Fruit fly (Drosophila melanogaster) whole organism, larva: ENCODE results near the gene CG4645.

ENCODE experiments used
- noc ChIP-seq: fragments of 200-800 bp; sonication (Bioruptor generic); optimal IDR thresholded peaks from 3 replicates; lab custom pipeline; 2019; ENCODE audit warnings: missing biosample characterization, mild to moderate bottlenecking, missing genetic modification characterization, moderate library complexity

Gene CG4645

DNA sequence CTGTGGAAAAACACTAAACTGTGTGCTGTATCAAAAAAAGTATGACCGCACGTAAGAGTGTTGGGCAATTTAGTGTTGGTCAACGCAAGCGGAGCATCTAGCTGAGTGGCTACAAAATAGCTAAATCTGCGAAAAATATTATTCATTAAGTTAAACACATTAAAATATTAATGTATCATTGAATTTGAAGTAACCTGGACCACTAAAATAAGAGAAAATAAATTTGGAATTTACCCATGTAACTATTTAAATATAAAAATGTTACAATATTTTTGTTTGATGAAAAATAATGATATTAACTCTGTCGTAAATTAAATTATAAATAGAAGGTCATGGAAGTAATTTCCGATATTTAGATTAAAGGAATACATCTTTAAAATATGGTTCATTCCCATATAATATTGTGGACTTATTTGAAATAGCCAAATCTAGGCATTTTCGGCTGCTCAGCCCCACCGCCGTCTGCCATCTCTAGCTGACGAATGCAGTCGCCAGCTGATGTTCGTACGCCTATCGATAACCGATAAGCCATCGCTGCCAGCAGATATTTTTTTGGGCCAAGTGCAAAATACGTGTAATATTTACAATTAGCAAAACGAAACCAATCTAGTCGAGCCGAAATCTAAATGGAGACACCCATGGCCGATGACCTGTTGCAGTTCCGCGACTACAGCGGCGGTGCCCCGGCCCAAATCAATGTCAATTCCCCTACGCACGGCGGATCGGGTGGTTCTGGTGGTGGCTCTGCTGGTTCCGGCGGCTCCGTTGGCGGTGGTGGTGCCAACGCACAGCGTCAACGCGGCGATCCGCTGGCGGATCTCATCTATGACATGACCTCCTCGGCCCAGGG is at the start of gene CG4645, which contains the start of gene Brms1:
Gene CG4645, plus strand, starts transcription at position 377 of the 850 bp plus-strand sequence.
Gene Brms1, minus strand, starts transcription at position 46 of the 850 bp plus-strand sequence.
- TF ChIP-seq noc (tag; lab: Kevin White, UChicago), result peak; percentile 49

DNA sequence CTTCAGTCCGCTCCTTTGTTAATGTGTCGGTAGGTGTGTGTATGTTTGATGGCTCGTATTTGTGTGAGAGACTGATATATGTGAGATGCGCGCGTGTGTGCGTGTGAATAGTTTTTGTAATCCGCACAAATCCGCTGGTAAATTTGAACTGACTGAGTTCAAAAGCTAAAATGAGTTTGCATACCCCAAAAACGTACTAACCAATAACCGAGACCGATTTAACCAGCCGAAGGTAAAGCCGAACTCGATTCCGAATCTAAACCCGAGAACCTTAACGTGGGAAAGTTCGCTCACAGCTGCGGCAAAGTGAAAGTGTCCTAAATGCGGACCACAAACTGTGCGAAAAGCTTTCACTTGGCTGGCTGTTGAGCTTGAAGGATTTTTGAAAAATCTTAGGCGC is 41.1 kb upstream of the CG4645 start:
- no peak for TF ChIP-seq noc (tag; lab: Kevin White, UChicago)

DNA sequence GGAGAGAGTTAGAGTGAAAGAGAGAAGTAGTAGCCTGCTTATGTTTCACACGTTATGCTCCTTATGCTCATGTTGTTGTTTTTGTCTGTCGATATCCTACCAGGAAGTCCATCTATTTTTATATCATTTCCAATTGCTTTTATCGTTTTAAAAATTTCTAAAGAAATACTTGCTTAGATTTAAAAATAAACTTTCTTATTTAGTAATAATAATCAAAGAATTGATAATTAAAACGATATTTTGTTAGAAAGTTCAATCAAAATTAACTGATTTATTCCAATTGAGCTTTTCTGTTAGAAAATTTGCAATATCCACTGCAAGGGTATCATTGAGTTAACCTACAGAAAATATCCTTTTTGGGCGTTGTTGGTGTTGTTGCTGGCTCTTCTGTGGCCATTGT is 39.9 kb upstream of the CG4645 start:
- no peak for TF ChIP-seq noc (tag; lab: Kevin White, UChicago)

DNA sequence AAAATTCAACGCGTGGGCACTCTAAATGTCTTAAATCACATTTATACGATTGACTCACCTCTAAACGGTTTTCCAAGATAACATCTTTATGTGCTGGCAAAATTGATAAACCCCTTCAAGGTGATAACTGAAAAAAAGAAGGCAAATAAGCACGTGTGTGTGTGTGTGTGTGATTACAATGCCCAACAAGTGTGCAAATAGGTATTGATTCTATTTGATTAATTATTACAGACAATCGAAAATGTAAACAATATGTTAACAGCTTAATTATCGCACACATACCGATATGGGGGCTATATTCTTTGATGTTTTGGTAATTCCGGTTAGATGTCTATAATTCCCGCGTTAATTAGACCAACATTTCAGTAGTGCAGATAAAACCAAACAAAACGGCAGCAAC is 23.2 kb upstream of the CG4645 start:
- no peak for TF ChIP-seq noc (tag; lab: Kevin White, UChicago)

DNA sequence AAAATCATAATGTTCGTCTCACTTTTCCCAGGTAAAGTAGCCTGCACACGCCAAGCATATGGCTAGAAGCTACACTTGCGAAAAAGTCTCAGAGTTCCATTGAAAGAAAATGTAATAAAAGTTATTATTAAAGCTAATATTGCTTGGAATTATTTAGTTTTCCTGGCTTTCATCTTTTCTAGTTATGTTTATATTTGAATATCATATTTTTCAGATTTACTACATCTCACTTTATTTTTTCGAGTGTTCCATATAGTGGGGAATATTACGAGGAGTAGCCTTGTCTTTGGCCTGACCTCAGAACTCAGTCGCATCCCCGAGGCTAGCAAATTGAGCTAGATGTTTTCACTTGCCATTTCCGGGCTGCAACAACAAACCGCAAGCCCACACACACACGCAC is 22.2 kb upstream of the CG4645 start:
- no peak for TF ChIP-seq noc (tag; lab: Kevin White, UChicago)

DNA sequence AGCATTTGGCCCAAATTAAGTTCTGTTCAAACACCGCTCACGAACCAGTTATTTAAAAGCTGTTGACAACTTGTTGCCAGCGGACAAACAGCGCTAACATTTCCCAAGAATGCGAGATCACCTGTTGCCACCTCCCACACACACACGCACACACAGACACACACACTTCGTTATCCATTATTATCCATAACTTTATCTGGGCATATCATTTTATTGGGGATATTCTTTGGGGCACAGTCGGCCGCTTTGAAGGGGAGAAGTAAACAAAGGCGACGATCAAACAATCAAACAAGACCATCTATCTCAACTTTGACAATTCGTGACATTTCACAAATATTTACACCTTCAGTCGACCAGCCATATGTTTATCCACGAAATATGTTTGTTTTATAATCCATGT is 20.7 kb upstream of the CG4645 start:
- TF ChIP-seq noc (tag; lab: Kevin White, UChicago), result no peak

DNA sequence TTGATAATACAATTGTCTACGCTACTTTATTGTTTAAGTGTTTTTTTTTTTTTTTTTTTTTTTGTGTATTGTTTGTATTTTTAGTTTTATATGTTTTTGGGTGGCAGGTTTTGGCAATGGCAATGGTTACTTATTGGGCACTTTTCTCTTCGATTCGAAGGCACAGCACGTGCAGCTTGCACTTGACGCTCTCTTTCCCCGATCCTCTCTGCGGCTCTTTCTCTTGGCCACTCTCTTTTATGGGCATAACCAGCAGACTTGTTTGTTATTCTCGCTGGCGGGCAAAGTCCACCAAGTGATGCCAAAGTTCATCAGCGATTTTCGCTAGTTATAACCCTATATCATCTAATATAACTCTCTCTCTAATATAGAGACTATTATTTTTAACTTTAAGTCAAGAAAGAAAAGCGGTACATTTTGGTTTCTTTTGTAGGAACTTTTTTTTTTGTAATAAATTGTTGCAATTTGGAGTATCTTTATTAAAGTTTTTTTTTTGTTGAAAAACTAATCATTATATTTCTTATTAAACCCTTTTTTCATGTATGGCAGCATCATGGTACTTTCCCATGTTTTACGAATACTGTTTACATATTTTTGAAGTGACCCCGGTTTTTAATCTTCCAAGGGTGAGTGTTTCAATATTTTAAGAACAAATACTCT is 19.5 kb upstream of the CG4645 start:
- no peak for TF ChIP-seq noc (tag; lab: Kevin White, UChicago)

DNA sequence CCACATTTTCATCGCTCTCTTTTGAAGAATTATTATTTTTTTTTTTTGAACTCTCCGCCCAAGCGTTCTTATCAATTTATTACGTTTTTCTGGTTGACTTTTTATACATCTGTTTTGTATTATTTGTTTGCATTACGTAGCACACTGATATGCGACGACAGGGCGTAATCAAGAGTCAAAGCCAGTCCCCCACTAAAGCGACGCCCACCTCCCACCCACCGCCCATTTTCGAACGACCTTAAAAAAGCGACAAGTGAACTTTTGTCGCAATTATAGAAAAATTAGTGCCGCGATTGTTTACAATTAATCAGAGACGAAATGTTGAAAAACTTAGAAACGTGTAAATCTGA is 19.0 kb upstream of the CG4645 start:
- TF ChIP-seq noc (tag; lab: Kevin White, UChicago), result no peak

DNA sequence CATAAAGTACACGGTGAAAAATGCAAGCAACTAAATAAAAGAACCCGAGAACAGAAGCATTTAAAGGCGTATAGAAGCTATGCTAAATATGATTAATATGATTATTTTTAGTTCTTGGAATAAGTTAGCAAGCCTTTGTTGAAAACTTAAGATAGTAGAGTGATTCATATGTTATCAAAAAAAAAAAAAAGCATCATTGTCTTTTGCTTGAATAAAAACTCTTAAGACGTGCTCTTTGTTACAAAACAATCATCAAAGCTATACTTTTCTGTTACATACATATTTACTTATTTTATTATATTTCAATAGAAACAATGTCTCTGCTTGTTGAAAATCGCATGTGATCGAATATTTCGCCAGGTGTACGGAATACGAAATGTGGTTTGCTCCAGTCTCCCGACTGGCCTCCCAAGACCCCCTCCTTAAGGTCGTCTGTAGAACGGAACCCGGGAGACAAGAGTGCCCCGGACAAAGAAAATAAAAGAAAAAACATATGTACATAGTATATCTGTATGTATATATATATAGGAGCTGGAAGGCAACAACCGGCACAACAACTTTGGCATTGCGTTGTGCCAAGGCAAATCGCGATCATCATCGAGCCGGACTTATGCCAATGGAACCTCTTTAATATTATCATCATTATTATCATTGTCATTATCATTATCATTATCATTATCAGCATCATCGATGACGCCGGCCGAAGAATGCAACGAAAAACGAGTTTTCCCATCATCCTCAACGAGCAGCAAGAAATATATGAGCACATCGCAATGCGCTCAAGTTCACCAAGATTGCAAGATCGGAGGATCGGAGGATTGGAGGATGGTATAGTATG is 18.2 kb upstream of the CG4645 start:
- no peak for TF ChIP-seq noc (tag; lab: Kevin White, UChicago)

DNA sequence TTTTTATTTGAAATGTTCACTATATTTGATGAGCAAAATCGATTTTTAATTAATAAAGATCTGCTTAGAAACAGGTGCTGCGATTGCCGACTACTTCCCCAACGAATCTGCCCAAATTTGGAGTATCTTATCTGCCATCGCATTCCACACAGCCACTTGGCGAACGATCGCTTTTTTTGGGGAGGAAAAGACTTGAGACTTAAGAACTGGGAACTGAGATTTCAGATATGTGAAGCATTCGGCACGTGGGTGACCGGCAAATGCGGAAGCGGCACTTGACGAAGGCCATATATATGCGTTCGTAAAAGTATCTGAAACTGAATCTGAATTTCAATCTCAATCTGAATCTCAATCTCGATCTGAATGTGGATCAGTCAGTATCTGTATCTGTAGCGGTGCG is 15.8 kb upstream of the CG4645 start:
- TF ChIP-seq noc (tag; lab: Kevin White, UChicago), result no peak

DNA sequence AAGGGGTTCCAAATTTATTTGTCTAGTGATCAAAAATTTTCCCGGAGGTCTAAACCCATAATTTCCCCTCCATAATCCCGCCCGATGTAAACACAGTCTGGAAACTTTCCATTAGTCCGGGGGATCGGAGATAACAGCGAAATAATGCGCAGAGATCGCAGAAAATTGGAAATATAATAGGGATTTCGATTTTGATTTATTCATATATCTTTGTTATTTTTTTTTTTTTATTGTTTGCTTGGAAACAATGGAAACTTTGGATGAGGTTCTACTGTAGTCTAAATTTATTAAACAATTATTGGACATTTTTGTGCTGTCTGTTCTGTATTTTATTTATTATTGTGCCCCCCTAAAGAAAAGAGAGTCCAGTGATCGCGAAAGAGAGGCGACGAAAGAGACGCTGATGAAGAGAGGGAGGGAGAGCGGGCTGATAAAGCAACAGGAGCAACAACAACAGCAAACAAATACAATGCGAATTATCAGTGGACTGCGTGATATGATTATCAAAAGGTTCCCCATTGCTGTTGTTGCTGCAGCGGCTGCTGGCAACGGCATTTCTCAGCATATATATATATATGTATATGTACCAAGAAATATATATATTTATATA is 14.5 kb upstream of the CG4645 start:
- TF ChIP-seq noc (tag; lab: Kevin White, UChicago), result peak; percentile 63

DNA sequence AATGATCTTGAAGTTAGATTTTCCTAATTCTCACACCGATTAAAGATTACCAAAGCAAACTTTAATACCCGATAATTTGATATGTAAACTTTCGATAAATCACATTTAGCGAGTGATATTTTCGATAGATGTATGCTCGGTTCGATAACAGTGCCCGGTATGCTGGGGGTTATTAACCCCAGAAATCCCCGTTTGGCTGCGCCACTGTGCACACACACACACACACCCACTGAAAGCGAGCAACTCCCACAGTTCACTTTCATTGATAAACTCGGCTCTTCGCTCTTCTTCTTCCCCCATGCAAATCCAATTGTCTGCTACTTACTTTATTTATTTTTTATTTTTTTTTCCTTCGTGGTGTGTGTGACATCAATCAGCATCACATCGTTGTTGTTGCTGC is 13.4 kb upstream of the CG4645 start:
- no peak for TF ChIP-seq noc (tag; lab: Kevin White, UChicago)

DNA sequence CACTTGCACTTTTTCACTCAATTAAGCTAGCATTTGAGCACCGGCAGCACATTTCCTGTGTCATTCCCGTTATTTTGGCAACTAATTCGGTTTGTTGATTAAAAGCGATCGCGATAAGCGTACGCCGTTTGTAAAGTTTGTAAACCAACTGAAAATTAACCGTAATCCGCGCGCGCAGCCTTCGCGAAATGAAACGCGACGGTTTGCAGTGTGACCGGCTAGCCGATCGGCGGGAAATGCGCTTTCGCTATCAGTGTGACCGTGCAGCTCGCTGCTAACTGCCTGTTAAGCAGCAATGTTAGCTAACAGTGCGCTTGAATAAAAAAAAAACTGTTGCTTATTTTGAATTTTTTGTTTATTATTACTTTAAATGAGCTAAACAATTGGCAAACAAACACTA is 12.6 kb upstream of the CG4645 start, which contains the start of gene Pde9:
Gene Pde9, minus strand, starts transcription at position 178 of the 400 bp plus-strand sequence.
- no peak for TF ChIP-seq noc (tag; lab: Kevin White, UChicago)

DNA sequence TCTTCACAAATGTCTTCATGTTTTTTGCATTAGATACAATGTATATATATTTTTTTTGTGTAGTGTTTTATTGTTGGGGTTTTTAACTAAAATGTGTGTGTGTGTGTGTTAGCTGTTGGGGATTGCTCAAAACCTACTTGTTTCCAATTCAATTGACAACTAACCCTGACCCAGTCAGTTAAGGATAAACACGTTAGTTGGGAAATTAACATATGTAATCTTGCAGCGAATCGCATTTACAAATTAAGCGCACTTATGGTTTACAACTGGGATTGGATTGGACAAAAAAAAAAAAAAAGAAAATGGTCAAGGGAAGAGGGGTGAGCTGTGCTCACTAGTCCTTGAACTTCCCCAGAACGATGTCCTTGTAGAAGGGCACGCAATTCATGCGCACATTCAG is 11.2 kb upstream of the CG4645 start, which contains the start of gene CG32650:
Gene CG32650, minus strand, starts transcription at position 101 of the 400 bp plus-strand sequence.
- no peak for TF ChIP-seq noc (tag; lab: Kevin White, UChicago)

DNA sequence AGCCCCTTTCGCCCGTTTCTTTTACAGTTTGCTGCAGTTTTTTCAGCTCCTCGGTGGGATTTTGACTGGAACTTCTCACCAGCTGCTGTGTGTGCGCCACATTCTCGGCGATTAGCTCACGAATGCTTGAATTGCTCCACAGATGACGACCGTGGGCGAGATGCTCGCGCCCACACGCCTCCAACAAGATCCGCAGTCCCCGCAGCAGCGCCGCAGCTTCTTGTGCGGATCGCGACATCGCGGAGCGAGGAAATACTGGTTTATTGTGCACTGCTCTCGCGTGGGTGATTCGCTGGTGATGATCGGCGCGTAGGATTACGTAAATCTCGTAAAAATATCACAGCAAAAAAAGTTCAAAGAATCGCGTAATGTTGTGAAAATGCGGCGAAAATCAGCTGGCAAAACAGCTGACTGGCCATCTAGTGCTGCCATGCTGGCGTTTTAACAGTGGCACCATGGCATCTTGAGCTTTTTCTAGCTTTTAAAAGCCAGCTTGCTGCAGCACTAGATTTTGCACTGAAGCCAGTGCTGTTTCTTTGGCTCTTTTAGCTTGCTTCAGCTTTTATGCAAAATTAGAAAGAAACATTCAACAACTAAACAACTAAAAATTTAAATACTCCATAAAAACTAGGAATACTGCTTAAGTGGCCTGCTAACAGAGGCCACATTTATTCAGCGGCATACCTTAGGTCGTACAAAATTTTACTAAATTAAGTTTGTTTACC is 8.9 kb upstream of the CG4645 start, which contains the start of gene Coq8:
Gene Coq8, minus strand, starts transcription at position 397 of the 725 bp plus-strand sequence.
- no peak for TF ChIP-seq noc (tag; lab: Kevin White, UChicago)
